Fruit fly (Drosophila melanogaster) whole organism, wandering third instar larva: ENCODE measurements around the gene Cyp4g15.

ENCODE experiments used
- Dfd ChIP-seq: fragments of >200 bp; optimal IDR thresholded peaks from 2 replicates; lab custom pipeline; 2017; ENCODE audit warnings: missing biosample characterization, missing genetic modification characterization
- GATAd ChIP-seq: sonication (Bioruptor generic); optimal IDR thresholded peaks from 2 replicates; lab custom pipeline; 2016; ENCODE audit warnings: missing biosample characterization, missing genetic modification characterization
- Hr78 ChIP-seq: fragments of >200 bp; optimal IDR thresholded peaks from 2 replicates; lab custom pipeline; 2017; ENCODE audit warnings: missing biosample characterization, missing genetic modification characterization
- Hr83 ChIP-seq: fragments of 200-300 bp; sonication (Bioruptor generic); optimal IDR thresholded peaks from 2 replicates; lab custom pipeline; 2016; ENCODE audit warnings: missing biosample characterization, mild to moderate bottlenecking, missing genetic modification characterization, moderate library complexity; ENCODE audit not compliant: poor library complexity, severe bottlenecking
- OdsH ChIP-seq: fragments of 200-800 bp; sonication (Bioruptor generic); optimal IDR thresholded peaks from 2 replicates; lab custom pipeline; 2016; ENCODE audit warnings: missing biosample characterization, mild to moderate bottlenecking, missing genetic modification characterization
- Rel ChIP-seq, 2 experiments: fragments of 200-800 bp; sonication (Bioruptor generic) in 1 of 2; optimal IDR thresholded peaks; 2 replicates in 1 of 2; 3 replicates in 1 of 2; lab custom pipeline; 2016 to 2019; ENCODE audit warnings: mild to moderate bottlenecking in 2 of 2, missing biosample characterization in 2 of 2, missing genetic modification characterization in 2 of 2, moderate library complexity in 1 of 2
- br ChIP-seq: fragments of 200-800 bp; sonication (Bioruptor generic); optimal IDR thresholded peaks from 2 replicates; lab custom pipeline; 2016; ENCODE audit warnings: missing biosample characterization, missing genetic modification characterization
- dl ChIP-seq, 2 experiments: fragments of 175-275, 200-275 bp in 1 of 2; fragments of 200-275 bp in 1 of 2; sonication (Bioruptor generic); optimal IDR thresholded peaks; lab custom pipeline; 2018; ENCODE audit warnings: mild to moderate bottlenecking in 2 of 2, missing biosample characterization in 2 of 2, missing genetic modification characterization in 2 of 2, moderate library complexity in 2 of 2; ENCODE audit not compliant: partially characterized antibody in 2 of 2, insufficient read depth in 1 of 2
- ey ChIP-seq: fragments of 200-800 bp; sonication (Bioruptor generic); optimal IDR thresholded peaks from 2 replicates; lab custom pipeline; 2016; ENCODE audit warnings: missing biosample characterization, missing genetic modification characterization
- pan ChIP-seq: fragments of >200 bp; optimal IDR thresholded peaks from 2 replicates; lab custom pipeline; 2017
- psq ChIP-seq: fragments of 200-800 bp; sonication (Bioruptor generic); optimal IDR thresholded peaks from 3 replicates; lab custom pipeline; 2017; ENCODE audit warnings: missing biosample characterization, mild to moderate bottlenecking, missing genetic modification characterization, moderate library complexity
- rgr ChIP-seq: fragments of 200-800 bp; sonication (Bioruptor generic); optimal IDR thresholded peaks from 3 replicates; lab custom pipeline; 2016; ENCODE audit warnings: missing biosample characterization, mild to moderate bottlenecking, missing genetic modification characterization
- usp ChIP-seq: fragments of >200 bp; optimal IDR thresholded peaks from 2 replicates; lab custom pipeline; 2017; ENCODE audit warnings: missing biosample characterization, missing genetic modification characterization
- woc ChIP-seq: sonication (Bioruptor generic); optimal IDR thresholded peaks from 2 replicates; lab custom pipeline; 2016; ENCODE audit warnings: missing biosample characterization, mild to moderate bottlenecking, missing genetic modification characterization

DNA sequence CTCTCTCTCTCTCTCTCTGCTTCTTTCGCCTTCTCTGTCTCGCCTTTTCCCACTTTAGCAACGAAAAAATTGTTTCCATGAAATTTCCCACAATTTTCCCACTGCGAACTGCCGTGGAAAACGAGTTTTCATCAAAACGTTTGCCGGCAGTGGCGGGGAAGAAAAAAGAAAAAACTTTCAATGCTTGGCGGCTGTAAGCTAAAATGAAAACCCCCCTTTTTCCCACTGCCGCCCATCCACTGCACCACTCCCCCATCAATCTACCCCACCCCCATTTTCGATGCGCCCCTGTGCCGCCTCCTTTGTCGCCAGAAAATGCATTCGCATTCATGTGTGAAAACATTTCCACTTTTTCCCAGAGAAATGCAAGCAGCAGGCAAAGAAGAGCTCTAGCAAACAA, 54.4 kb downstream of the Cyp4g15 start:
- TF ChIP-seq usp (GFP tag; lab: Kevin White, UChicago) (no peak), woc (GFP tag; lab: Kevin White, UChicago) (no peak), rgr (GFP tag; lab: Kevin White, UChicago) (no peak), br (GFP tag; lab: Kevin White, UChicago) (no peak), Dfd (GFP tag; lab: Kevin White, UChicago) (no peak), pan (no peak), Hr83 (GFP tag; lab: Kevin White, UChicago) (no peak), psq (no peak), Rel (GFP tag; optimal IDR thresholded peaks at IDR 0.05; lab: Kevin White, UChicago) (no peak), Rel (tag; optimal IDR thresholded peaks at IDR 0.05; lab: Kevin White, UChicago) (no peak), OdsH (GFP tag; lab: Kevin White, UChicago) (no peak), GATAd (GFP tag; lab: Kevin White, UChicago) (no peak), dl (GFP tag; optimal IDR thresholded peaks at IDR 0.05; lab: Kevin White, UChicago; ENCODE audit: insufficient read depth in 1 of 2, partially characterized antibody in 2 of 2) (no peak), ey (GFP tag; lab: Kevin White, UChicago) (no peak), Hr78 (GFP tag; lab: Kevin White, UChicago) (no peak)
